Fruit fly (Drosophila melanogaster) whole organism, embryonic: ENCODE measurements around the gene Moca-cyp.

Source experiments
- Adf1 ChIP-seq: fragments of 200-800 bp; sonication (Bioruptor generic); IDR thresholded peaks from 2 replicates; pipeline ENCODE4 v1.3.6; 2022; ENCODE audit warnings: missing biosample characterization, missing genetic modification characterization
- CG10431 ChIP-seq: fragments of 200-800 bp; sonication (Bioruptor generic); optimal IDR thresholded peaks from 3 replicates; lab custom pipeline; 2018; ENCODE audit warnings: missing biosample characterization, mild to moderate bottlenecking, missing genetic modification characterization
- CG11247 ChIP-seq: fragments of 200-800 bp; sonication (Bioruptor generic); IDR thresholded peaks from 2 replicates; pipeline ENCODE4 v1.3.6; 2022; ENCODE audit warnings: missing biosample characterization, missing genetic modification characterization
- CG12219 ChIP-seq: fragments of 200-800 bp; sonication (Bioruptor generic); optimal IDR thresholded peaks from 3 replicates; lab custom pipeline; 2018; ENCODE audit warnings: missing biosample characterization, mild to moderate bottlenecking, missing genetic modification characterization
- CG1233 ChIP-seq: fragments of 200-800 bp; sonication (Bioruptor generic); optimal IDR thresholded peaks from 4 replicates; lab custom pipeline; 2018; ENCODE audit warnings: missing biosample characterization, mild to moderate bottlenecking, missing genetic modification characterization
- CG13624 ChIP-seq: fragments of 200-800 bp; sonication (Bioruptor generic); optimal IDR thresholded peaks from 2 replicates; lab custom pipeline; 2016; ENCODE audit warnings: missing biosample characterization, missing genetic modification characterization
- CG1647 ChIP-seq: fragments of 200-800 bp; sonication (Bioruptor generic); optimal IDR thresholded peaks from 3 replicates; lab custom pipeline; 2016; ENCODE audit warnings: missing biosample characterization, missing genetic modification characterization
- CG16779 ChIP-seq: fragments of 200-800 bp; sonication (Bioruptor generic); IDR thresholded peaks from 2 replicates; pipeline ENCODE4 v1.3.6; 2022; ENCODE audit warnings: missing biosample characterization, missing genetic modification characterization
- CG2120 ChIP-seq: fragments of 200-800 bp; sonication (Bioruptor generic); optimal IDR thresholded peaks from 3 replicates; lab custom pipeline; 2016; ENCODE audit warnings: missing biosample characterization, missing genetic modification characterization
- CG34224 ChIP-seq: fragments of 200-800 bp; sonication (Bioruptor generic); IDR thresholded peaks from 3 replicates; pipeline ENCODE4 v1.3.6; 2022; ENCODE audit warnings: missing biosample characterization, missing genetic modification characterization; ENCODE audit not compliant: partially characterized antibody
- CG6854 ChIP-seq: fragments of 200-800 bp; sonication (Bioruptor generic); optimal IDR thresholded peaks from 3 replicates; lab custom pipeline; 2017; ENCODE audit warnings: missing biosample characterization, mild to moderate bottlenecking, missing genetic modification characterization
- CG7556 ChIP-seq: fragments of 200-800 bp; sonication (Bioruptor generic); optimal IDR thresholded peaks from 2 replicates; lab custom pipeline; 2017; ENCODE audit warnings: missing biosample characterization, mild to moderate bottlenecking, missing genetic modification characterization
- CG8924 ChIP-seq: fragments of 200-800 bp; optimal IDR thresholded peaks from 3 replicates; lab custom pipeline; 2019; ENCODE audit warnings: missing biosample characterization, mild to moderate bottlenecking, missing genetic modification characterization, moderate library complexity
- CG8944 ChIP-seq: fragments of 200-800 bp; sonication (Bioruptor generic); optimal IDR thresholded peaks from 3 replicates; lab custom pipeline; 2016; ENCODE audit warnings: missing biosample characterization, missing genetic modification characterization
- CG9817 ChIP-seq: fragments of 200-800 bp; sonication (Bioruptor generic); optimal IDR thresholded peaks from 2 replicates; lab custom pipeline; 2018; ENCODE audit warnings: missing biosample characterization, mild to moderate bottlenecking, missing genetic modification characterization, moderate library complexity
- CG9876 ChIP-seq: fragments of 200-800 bp; sonication (Bioruptor generic); optimal IDR thresholded peaks from 2 replicates; lab custom pipeline; 2016; ENCODE audit warnings: missing biosample characterization, missing genetic modification characterization
- Chrac-16 ChIP-seq: fragments of 200-800 bp; sonication (Bioruptor generic); optimal IDR thresholded peaks from 3 replicates; lab custom pipeline; 2016; ENCODE audit warnings: missing biosample characterization, missing genetic modification characterization
- Dad ChIP-seq: fragments of 200-800 bp; sonication (Bioruptor generic); optimal IDR thresholded peaks from 3 replicates; lab custom pipeline; 2016; ENCODE audit warnings: missing biosample characterization, missing genetic modification characterization
- Dbx ChIP-seq: fragments of 200-800 bp; sonication (Bioruptor generic); IDR thresholded peaks from 3 replicates; pipeline ENCODE4 v1.3.6; 2022; ENCODE audit warnings: missing biosample characterization, missing genetic modification characterization
- Deaf1 ChIP-seq: fragments of 200-800 bp; optimal IDR thresholded peaks from 3 replicates; lab custom pipeline; 2019; ENCODE audit warnings: missing biosample characterization, mild to moderate bottlenecking, missing genetic modification characterization, moderate library complexity
- Dek ChIP-seq: fragments of 200-800 bp; sonication (Bioruptor generic); optimal IDR thresholded peaks from 3 replicates; lab custom pipeline; 2019; ENCODE audit warnings: missing biosample characterization, mild to moderate bottlenecking, missing genetic modification characterization, moderate library complexity
- Hand ChIP-seq: fragments of 200-800 bp; sonication (Bioruptor generic); optimal IDR thresholded peaks from 2 replicates; lab custom pipeline; 2017; ENCODE audit warnings: mild to moderate bottlenecking, missing biosample characterization, missing genetic modification reagents, missing genetic modification characterization
- HmgD ChIP-seq: fragments of 200-800 bp; sonication (Bioruptor generic); optimal IDR thresholded peaks from 3 replicates; lab custom pipeline; 2016; ENCODE audit warnings: missing biosample characterization, missing genetic modification characterization
- Hr39 ChIP-seq: fragments of >200 bp; optimal IDR thresholded peaks from 2 replicates; lab custom pipeline; 2017
- Lim3 ChIP-seq: fragments of 200-800 bp; sonication (Bioruptor generic); IDR thresholded peaks from 2 replicates; pipeline ENCODE4 v1.3.6; 2022; ENCODE audit warnings: missing biosample characterization, missing genetic modification characterization
- MESR4 ChIP-seq: fragments of 200-800 bp; sonication (Bioruptor generic); optimal IDR thresholded peaks from 2 replicates; lab custom pipeline; 2018; ENCODE audit warnings: missing biosample characterization, mild to moderate bottlenecking, missing genetic modification characterization, moderate library complexity
- Neu2 ChIP-seq: fragments of 200-800 bp; sonication (Bioruptor generic); optimal IDR thresholded peaks from 3 replicates; lab custom pipeline; 2016; ENCODE audit warnings: missing biosample characterization, missing genetic modification characterization, borderline replicate concordance
- NfI ChIP-seq: fragments of 200-800 bp; sonication (Bioruptor generic); optimal IDR thresholded peaks from 3 replicates; lab custom pipeline; 2018; ENCODE audit warnings: missing biosample characterization, mild to moderate bottlenecking, missing genetic modification characterization, moderate library complexity
- Oli ChIP-seq: fragments of 200-800 bp; sonication (Bioruptor generic); optimal IDR thresholded peaks from 2 replicates; lab custom pipeline; 2018; ENCODE audit warnings: missing biosample characterization, mild to moderate bottlenecking, missing genetic modification characterization, moderate library complexity
- Optix ChIP-seq: fragments of 200-800 bp; sonication (Bioruptor generic); IDR thresholded peaks from 3 replicates; pipeline ENCODE4 v1.3.6; 2022; ENCODE audit warnings: missing biosample characterization, missing genetic modification characterization
- Ptx1 ChIP-seq: fragments of 200-800 bp; sonication (Bioruptor generic); IDR thresholded peaks from 2 replicates; pipeline ENCODE4 v1.3.6; 2022; ENCODE audit warnings: missing biosample characterization, missing genetic modification characterization
- Taf1 ChIP-seq: fragments of 200-800 bp; sonication (Bioruptor generic); IDR thresholded peaks from 2 replicates; pipeline ENCODE4 v1.3.6; 2022; ENCODE audit warnings: missing biosample characterization, missing genetic modification characterization
- Vsx1 ChIP-seq: fragments of 200-800 bp; sonication (Bioruptor generic); optimal IDR thresholded peaks from 2 replicates; lab custom pipeline; 2017; ENCODE audit warnings: missing biosample characterization, mild to moderate bottlenecking, missing genetic modification characterization, missing genetic modification reagents
- YL-1 ChIP-seq: fragments of 200-800 bp; sonication (Bioruptor generic); optimal IDR thresholded peaks from 3 replicates; lab custom pipeline; 2017; ENCODE audit warnings: missing biosample characterization, mild to moderate bottlenecking, missing genetic modification characterization
- ac ChIP-seq: fragments of 200-800 bp; sonication (Bioruptor generic); optimal IDR thresholded peaks from 3 replicates; lab custom pipeline; 2017; ENCODE audit warnings: missing biosample characterization, mild to moderate bottlenecking, missing genetic modification characterization
- ase ChIP-seq: fragments of 200-800 bp; sonication (Bioruptor generic); IDR thresholded peaks from 3 replicates; pipeline ENCODE4 v1.3.6; 2022; ENCODE audit warnings: missing biosample characterization, missing genetic modification characterization
- da ChIP-seq: fragments of 200-800 bp; sonication (Bioruptor generic); optimal IDR thresholded peaks from 2 replicates; lab custom pipeline; 2016; ENCODE audit warnings: missing biosample characterization, missing genetic modification characterization
- fru ChIP-seq: fragments of >200 bp; optimal IDR thresholded peaks from 2 replicates; lab custom pipeline; 2017
- gfzf ChIP-seq: fragments of 200-800 bp; sonication (Bioruptor generic); optimal IDR thresholded peaks from 2 replicates; lab custom pipeline; 2016; ENCODE audit warnings: missing biosample characterization, mild to moderate bottlenecking, missing genetic modification characterization, moderate library complexity
- jing ChIP-seq: fragments of 200-800 bp; sonication (Bioruptor generic); optimal IDR thresholded peaks from 2 replicates; lab custom pipeline; 2018; ENCODE audit warnings: missing biosample characterization, mild to moderate bottlenecking, missing genetic modification characterization
- lola ChIP-seq, 3 experiments: fragments of >200 bp in 2 of 3; fragments of 200-800 bp in 1 of 3; sonication (Bioruptor generic) in 1 of 3; optimal IDR thresholded peaks; 2 replicates each; lab custom pipeline; 2017 to 2019; ENCODE audit warnings: missing biosample characterization in 3 of 3, missing genetic modification characterization in 3 of 3, mild to moderate bottlenecking in 1 of 3, moderate library complexity in 1 of 3
- mam ChIP-seq: fragments of 200-800 bp; sonication (Bioruptor generic); optimal IDR thresholded peaks from 3 replicates; lab custom pipeline; 2016; ENCODE audit warnings: missing biosample characterization, missing genetic modification characterization
- nerfin-2 ChIP-seq: fragments of 200-800 bp; sonication (Bioruptor generic); IDR thresholded peaks from 2 replicates; pipeline ENCODE4 v1.3.6; 2022; ENCODE audit warnings: missing biosample characterization, missing genetic modification characterization; ENCODE audit not compliant: partially characterized antibody
- pb ChIP-seq: fragments of 200-800 bp; sonication (Bioruptor generic); optimal IDR thresholded peaks from 3 replicates; lab custom pipeline; 2016; ENCODE audit warnings: missing biosample characterization, missing genetic modification characterization
- prd ChIP-seq, 3 experiments: fragments of >200 bp in 2 of 3; fragments of 200-800 bp in 1 of 3; sonication (Bioruptor generic) in 1 of 3; optimal IDR thresholded peaks in 2 of 3; IDR thresholded peaks in 1 of 3; 2 replicates in 2 of 3; 3 replicates in 1 of 3; pipeline versions ENCODE4 v1.3.6 to Lab custom; 2017 to 2022; ENCODE audit warnings: missing biosample characterization in 1 of 3, missing genetic modification characterization in 1 of 3
- shn ChIP-seq: fragments of 200-800 bp; sonication (Bioruptor generic); optimal IDR thresholded peaks from 3 replicates; lab custom pipeline; 2016; ENCODE audit warnings: missing biosample characterization, missing genetic modification characterization
- tap ChIP-seq: fragments of 200-800 bp; optimal IDR thresholded peaks from 3 replicates; lab custom pipeline; 2019; ENCODE audit warnings: missing biosample characterization, mild to moderate bottlenecking, missing genetic modification characterization, moderate library complexity
- tgo ChIP-seq: fragments of 200-800 bp; sonication (Bioruptor generic); IDR thresholded peaks from 3 replicates; pipeline ENCODE4 v1.3.6; 2022; ENCODE audit warnings: missing biosample characterization, missing genetic modification characterization
- unc-4 ChIP-seq: fragments of 200-800 bp; sonication (Bioruptor generic); IDR thresholded peaks from 2 replicates; pipeline ENCODE4 v1.3.6; 2022; ENCODE audit warnings: missing biosample characterization, missing genetic modification characterization; ENCODE audit not compliant: partially characterized antibody
- wek ChIP-seq: fragments of 200-800 bp; sonication (Bioruptor generic); optimal IDR thresholded peaks from 3 replicates; lab custom pipeline; 2018; ENCODE audit warnings: missing biosample characterization, mild to moderate bottlenecking, missing genetic modification characterization, moderate library complexity

Moca-cyp gene

dm6 chr3R:28332137-28332671, 7.9 kb upstream of the Moca-cyp start (continued):
- TF ChIP-seq Neu2 (GFP tag; lab: Kevin White, UChicago) (no peak), pb (GFP tag; lab: Kevin White, UChicago) (no peak), CG16779 (GFP tag; lab: Robert Waterston, UW) (peak; percentile 57), Optix (GFP tag; lab: Robert Waterston, UW) (peak; percentile 36; the same call in 1 of the 3 replicates), CG12219 (GFP tag; lab: Kevin White, UChicago) (peak; percentile 30), Hand (GFP tag; lab: Kevin White, UChicago) (peak; percentile 37), tgo (GFP tag; lab: Robert Waterston, UW) (peak; percentile 56; the same call in 2 of the 3 replicates), Ptx1 (GFP tag; lab: Robert Waterston, UW) (peak; percentile 74), CG8924 (tag; lab: Kevin White, UChicago) (peak; percentile 58), CG13624 (peak; percentile 61), Dek (tag; lab: Kevin White, UChicago) (peak; percentile 66), lola (GFP tag; optimal IDR thresholded peaks at IDR 0.05; lab: Kevin White, UChicago) (no peak), ac (GFP tag; lab: Kevin White, UChicago) (no peak), CG2120 (GFP tag; lab: Kevin White, UChicago) (peak; percentile 81), da (peak; percentile 8), mam (GFP tag; lab: Kevin White, UChicago) (peak; percentile 71), CG34224 (GFP tag; lab: Robert Waterston, UW) (no peak), unc-4 (GFP tag; lab: Robert Waterston, UW) (0 out of 2 replicates have a peak, but pooled peaks have one; percentile 19), Deaf1 (tag; lab: Kevin White, UChicago) (peak; percentile 15), CG1647 (peak; percentile 17), CG11247 (GFP tag; lab: Robert Waterston, UW) (no peak; the same call in 1 of the 2 replicates), Hr39 (lab: Kevin White, UChicago) (no peak), shn (GFP tag; lab: Kevin White, UChicago) (peak; percentile 42), Chrac-16 (GFP tag; lab: Kevin White, UChicago) (peak; percentile 10), CG1233 (GFP tag; lab: Kevin White, UChicago) (peak; percentile 23), NfI (GFP tag; lab: Kevin White, UChicago) (peak; percentile 68), gfzf (no peak), Taf1 (GFP tag; lab: Robert Waterston, UW) (0 out of 2 replicates have a peak, but pooled peaks have one; percentile 34), Vsx1 (peak; percentile 32), MESR4 (GFP tag; lab: Kevin White, UChicago) (no peak), nerfin-2 (GFP tag; lab: Robert Waterston, UW) (no peak), CG9876 (GFP tag; lab: Kevin White, UChicago) (no peak), CG6854 (GFP tag; lab: Kevin White, UChicago) (no peak), Dad (GFP tag; lab: Kevin White, UChicago) (no peak), CG9817 (tag; lab: Kevin White, UChicago) (peak; percentile 41), CG10431 (GFP tag; lab: Kevin White, UChicago) (no peak), CG7556 (GFP tag; lab: Kevin White, UChicago) (peak; percentile 71), wek (GFP tag; lab: Kevin White, UChicago) (no peak), ase (GFP tag; lab: Robert Waterston, UW) (peak; percentile 57; the same call in 2 of the 3 replicates), HmgD (GFP tag; lab: Kevin White, UChicago) (no peak), tap (peak; percentile 31), Oli (tag; lab: Kevin White, UChicago) (peak; percentile 67), YL-1 (GFP tag; lab: Kevin White, UChicago) (no peak), Adf1 (GFP tag; lab: Robert Waterston, UW) (peak; percentile 49), fru (lab: Kevin White, UChicago) (no peak), jing (no peak), Dbx (GFP tag; lab: Robert Waterston, UW) (peak; percentile 71; the same call in 2 of the 3 replicates), prd (optimal IDR thresholded peaks at IDR 0.05; lab: Kevin White, UChicago) (no peak), prd (GFP tag; IDR thresholded peaks at IDR 0.05; lab: Robert Waterston, UW) (peak; percentile 63; the same call in 2 of the 3 replicates), CG8944 (GFP tag; lab: Kevin White, UChicago) (peak; percentile 19), Lim3 (no peak)
